Fruit fly (Drosophila melanogaster) whole organism, pupa: ENCODE results near the gene ca.

Source experiments
- CG14655 ChIP-seq: fragments of 200-800 bp; sonication (Bioruptor generic); optimal IDR thresholded peaks from 3 replicates; lab custom pipeline; 2017; ENCODE audit warnings: mild to moderate bottlenecking, missing biosample characterization, missing genetic modification reagents, missing genetic modification characterization
- CG15710 ChIP-seq: fragments of 200-800 bp; sonication (Bioruptor generic); optimal IDR thresholded peaks from 2 replicates; lab custom pipeline; 2018; ENCODE audit warnings: missing biosample characterization, mild to moderate bottlenecking, missing genetic modification characterization, moderate library complexity
- CG34367 ChIP-seq: fragments of 200-800 bp; sonication (Bioruptor generic); optimal IDR thresholded peaks from 2 replicates; lab custom pipeline; 2018; ENCODE audit warnings: missing biosample characterization, mild to moderate bottlenecking, missing genetic modification characterization
- CG4496 ChIP-seq: fragments of 200-800 bp; sonication (Bioruptor generic); IDR thresholded peaks from 3 replicates; pipeline ENCODE4 v1.3.6; 2022; ENCODE audit warnings: missing biosample characterization, missing genetic modification characterization
- CG8301 ChIP-seq: fragments of 200-800 bp; sonication (Bioruptor generic); optimal IDR thresholded peaks from 2 replicates; lab custom pipeline; 2018; ENCODE audit warnings: missing biosample characterization, mild to moderate bottlenecking, missing genetic modification characterization
- Pif1A ChIP-seq: fragments of 200-800 bp; sonication (Bioruptor generic); optimal IDR thresholded peaks from 3 replicates; lab custom pipeline; 2016; ENCODE audit warnings: missing biosample characterization, missing genetic modification characterization
- Snoo ChIP-seq: fragments of 200-800 bp; sonication (Bioruptor generic); optimal IDR thresholded peaks from 3 replicates; lab custom pipeline; 2017; ENCODE audit warnings: missing biosample characterization, mild to moderate bottlenecking, missing genetic modification characterization, inconsistent platforms

DNA sequence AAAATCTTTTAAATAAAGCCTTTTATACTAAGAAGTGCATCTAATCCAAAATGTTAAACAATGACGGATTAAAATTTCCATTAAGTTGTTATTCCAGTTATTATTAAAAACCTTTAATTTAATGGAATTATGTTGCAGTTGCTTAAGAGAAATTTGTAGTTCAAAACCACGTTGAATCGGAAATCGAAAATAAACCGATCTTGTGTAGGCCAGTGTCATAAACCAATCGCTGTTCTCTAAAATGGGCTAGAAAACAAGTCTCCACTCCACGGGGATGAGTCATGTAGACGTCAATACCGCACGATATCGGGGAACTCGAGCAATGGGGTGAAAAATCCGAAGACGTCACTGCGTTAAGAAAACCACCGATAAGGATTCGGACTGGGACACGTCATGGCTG, 45.0 kb upstream of the ca start:
- TF ChIP-seq CG15710 (peak; percentile 22), Snoo (no peak), CG4496 (GFP tag; lab: Robert Waterston, UW) (no peak), CG8301 (tag; lab: Kevin White, UChicago) (no peak), Pif1A (no peak), CG34367 (tag; lab: Kevin White, UChicago) (no peak), CG14655 (no peak)
